Worm (Caenorhabditis elegans) whole organism, late embryonic: Measurements from ENCODE around the gene fahd-1.

Source experiments
- C08G9.2 ChIP-seq: sonication (generic microtip); optimal IDR thresholded peaks from 2 replicates; lab custom pipeline; 2016; ENCODE audit warnings: mild to moderate bottlenecking, missing genetic modification characterization, moderate library complexity, missing compliant biosample characterization
- F13H6.1 ChIP-seq: sonication (generic microtip); optimal IDR thresholded peaks from 2 replicates; lab custom pipeline; 2016; ENCODE audit warnings: missing genetic modification characterization, missing compliant biosample characterization
- Y22D7AL.16 ChIP-seq: sonication (generic microtip); optimal IDR thresholded peaks from 2 replicates; lab custom pipeline; 2016; ENCODE audit warnings: missing genetic modification characterization, missing compliant biosample characterization
- ceh-2 ChIP-seq: sonication (generic microtip); optimal IDR thresholded peaks from 2 replicates; lab custom pipeline; 2016; ENCODE audit warnings: missing genotype, missing genetic modification characterization, missing compliant biosample characterization
- ceh-9 ChIP-seq: sonication (generic microtip); optimal IDR thresholded peaks from 2 replicates; lab custom pipeline; 2016; ENCODE audit warnings: mild to moderate bottlenecking, missing genetic modification characterization, inconsistent platforms, missing compliant biosample characterization
- dve-1 ChIP-seq: sonication (generic microtip); optimal IDR thresholded peaks from 2 replicates; lab custom pipeline; 2017; ENCODE audit warnings: antibody characterized with exemption, mild to moderate bottlenecking, missing genetic modification characterization, missing compliant biosample characterization
- fkh-6 ChIP-seq: sonication (generic microtip); optimal IDR thresholded peaks from 2 replicates; lab custom pipeline; 2016; ENCODE audit warnings: missing genetic modification characterization, missing compliant biosample characterization
- madf-2 ChIP-seq: sonication (generic microtip); optimal IDR thresholded peaks from 2 replicates; lab custom pipeline; 2017; ENCODE audit warnings: missing genetic modification characterization, missing compliant biosample characterization
- pag-3 ChIP-seq: sonication (generic microtip); optimal IDR thresholded peaks from 2 replicates; lab custom pipeline; 2016; ENCODE audit warnings: missing compliant biosample characterization, missing genetic modification characterization, borderline replicate concordance
- pax-1 ChIP-seq: fragments of 150-350 bp; optimal IDR thresholded peaks from 2 replicates; lab custom pipeline; 2014; ENCODE audit warnings: missing biosample characterization, missing genetic modification characterization
- ref-2 ChIP-seq: sonication (generic microtip); optimal IDR thresholded peaks from 2 replicates; lab custom pipeline; 2016; ENCODE audit warnings: missing genetic modification characterization, missing compliant biosample characterization
- sox-2 ChIP-seq: fragments of 200-800 bp; sonication (Bioruptor generic); IDR thresholded peaks from 2 replicates; pipeline ENCODE4 v1.3.6; 2022; ENCODE audit warnings: missing genetic modification reagents, missing genetic modification characterization, missing compliant biosample characterization
- tbx-7 ChIP-seq: sonication (generic microtip); optimal IDR thresholded peaks from 2 replicates; lab custom pipeline; 2016; ENCODE audit warnings: missing genotype, missing genetic modification characterization, missing compliant biosample characterization
- unc-42 ChIP-seq: sonication (generic microtip); optimal IDR thresholded peaks from 2 replicates; lab custom pipeline; 2016; ENCODE audit warnings: missing genotype, missing genetic modification characterization, missing compliant biosample characterization

The fahd-1 gene

ce11 chrIII:7941417-7941816, 49.4 kb downstream of the fahd-1 start, which contains the start of gene kle-2:
Gene kle-2, plus strand, starts transcription at chrIII:7941717.
- TF ChIP-seq sox-2 (GFP tag; lab: Robert Waterston, UW) (no peak), ceh-9 (no peak), ref-2 (tag; lab: Kevin White, UChicago) (no peak), unc-42 (tag; lab: Kevin White, UChicago) (no peak), pax-1 (tag; lab: Kevin White, UChicago) (no peak), pag-3 (tag; lab: Kevin White, UChicago) (no peak), tbx-7 (tag; lab: Kevin White, UChicago) (no peak), F13H6.1 (no peak), dve-1 (no peak), C08G9.2 (tag; lab: Kevin White, UChicago) (no peak), ceh-2 (tag; lab: Kevin White, UChicago) (no peak), Y22D7AL.16 (tag; lab: Kevin White, UChicago) (no peak), madf-2 (no peak), fkh-6 (no peak)
